Worm (Caenorhabditis elegans): Measurements from ENCODE around the gene H20J04.7.
A peak's percentile ranks its signal among the peaks of the same experiment; 100 is the strongest.

Gene H20J04.7

DNA sequence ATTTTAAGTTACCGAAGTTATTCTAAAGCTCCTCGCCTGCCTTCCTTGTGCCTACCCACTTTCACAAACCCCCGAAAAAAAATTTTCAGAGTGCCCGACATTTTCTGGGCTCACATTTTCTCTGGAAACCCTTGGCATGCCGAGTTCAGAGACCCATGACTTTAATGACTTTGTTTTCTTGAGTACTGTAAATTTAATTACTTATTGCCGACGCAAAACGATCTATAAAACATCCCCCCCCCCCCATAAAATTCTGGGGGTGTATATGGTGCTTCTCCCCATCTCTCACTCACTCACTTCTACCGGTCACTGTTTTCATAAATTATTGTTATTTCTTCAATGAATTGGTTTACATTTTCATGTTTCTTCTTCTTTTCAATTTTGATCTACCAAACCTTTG, 12.8 kb upstream of the H20J04.7 start, which contains the start of gene try-9:
Gene try-9 (plus strand): TSS at position 301 of the 400 bp plus-strand sequence.
- TF ChIP-seq jun-1 (tag; optimal IDR thresholded peaks at IDR 0.05) (no peak), fos-1 (tag; optimal IDR thresholded peaks at IDR 0.05) (no peak), skn-1 (tag; optimal IDR thresholded peaks at IDR 0.05) (no peak), egl-13 (tag; optimal IDR thresholded peaks at IDR 0.05) (no peak), elt-3 (tag; optimal IDR thresholded peaks at IDR 0.05) (no peak), ztf-11 (tag; optimal IDR thresholded peaks at IDR 0.05) (no peak), fkh-4 (tag; optimal IDR thresholded peaks at IDR 0.05; ENCODE audit: borderline replicate concordance) (no peak), nhr-20 (tag; optimal IDR thresholded peaks at IDR 0.05) (no peak), hpl-2 (GFP tag; optimal IDR thresholded peaks at IDR 0.05) (no peak), lin-15B (tag; optimal IDR thresholded peaks at IDR 0.05) (no peak), rnt-1 (tag; optimal IDR thresholded peaks at IDR 0.05) (no peak), sup-37 (GFP tag; optimal IDR thresholded peaks at IDR 0.05) (no peak), aly-2 (tag; optimal IDR thresholded peaks at IDR 0.05) (no peak), nhr-76 (tag; optimal IDR thresholded peaks at IDR 0.05) (no peak), swsn-7 (tag; optimal IDR thresholded peaks at IDR 0.05) (no peak), nhr-19 (GFP tag; conservative IDR thresholded peaks at IDR 0.05) (no peak), dpl-1 (GFP tag; optimal IDR thresholded peaks at IDR 0.05) (no peak)

DNA sequence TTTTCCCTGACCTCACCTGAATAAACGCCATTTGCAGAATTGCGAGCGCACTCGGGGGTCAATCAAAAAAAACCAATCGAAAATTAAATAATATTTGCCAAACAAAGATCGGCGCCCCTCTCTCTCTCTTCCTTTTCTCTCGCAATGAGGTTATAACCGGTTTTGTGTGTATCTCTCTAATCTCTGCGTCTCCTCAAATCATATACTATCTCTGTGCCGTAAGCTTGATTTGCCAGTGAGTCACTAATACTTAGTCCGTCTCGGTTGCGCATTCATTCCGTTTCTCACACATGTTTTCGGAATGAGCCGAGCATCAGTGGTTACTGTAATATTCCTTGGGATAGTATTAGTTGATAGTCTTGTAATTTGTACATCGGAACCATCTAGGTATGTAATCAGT, 7.0 kb upstream of the H20J04.7 start:
- peak; percentile 1 for TF ChIP-seq nhr-20 (tag; optimal IDR thresholded peaks at IDR 0.05)
- TF ChIP-seq grh-1 (GFP tag; IDR thresholded peaks at IDR 0.05) = peak; percentile 96
- peak; percentile 48 for TF ChIP-seq lin-14 (GFP tag; optimal IDR thresholded peaks at IDR 0.05)
- TF ChIP-seq efl-1 (optimal IDR thresholded peaks at IDR 0.05) = no peak
- TF ChIP-seq efl-1 (GFP tag; optimal IDR thresholded peaks at IDR 0.05 in 1 of 2) = peak in 1 of 2 experiments; percentile 87
- TF ChIP-seq fkh-8 (tag; optimal IDR thresholded peaks at IDR 0.05) = no peak
- TF ChIP-seq sox-4 (tag; optimal IDR thresholded peaks at IDR 0.05) = no peak
- TF ChIP-seq nhr-85 (tag) = peak; percentile 63
- no peak for TF ChIP-seq dpl-1 (GFP tag; optimal IDR thresholded peaks at IDR 0.05)
- TF ChIP-seq jun-1 (tag; optimal IDR thresholded peaks at IDR 0.05) = peak; percentile 4

DNA sequence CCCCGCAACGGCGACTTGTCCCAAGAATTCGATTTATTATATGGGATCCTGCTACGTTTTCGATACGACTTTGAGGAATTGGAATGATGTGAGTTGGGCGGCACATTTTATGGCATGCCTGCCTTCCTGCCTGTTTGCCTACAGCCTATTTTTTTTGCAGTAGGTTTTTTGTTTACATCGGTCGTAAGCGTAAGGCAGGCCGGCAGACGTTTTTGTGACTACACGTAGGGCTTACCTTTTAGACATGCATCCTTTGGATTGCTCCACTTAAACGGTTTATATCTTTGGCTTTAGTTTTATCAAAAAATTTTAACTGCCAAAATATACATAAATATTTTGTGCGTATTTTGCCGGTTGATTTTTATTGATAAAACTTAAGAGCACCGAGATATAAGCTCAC, 4.1 kb upstream of the H20J04.7 start:
- TF ChIP-seq efl-1 (optimal IDR thresholded peaks at IDR 0.05) (no peak), efl-1 (GFP tag; optimal IDR thresholded peaks at IDR 0.05 in 1 of 2) (peak in 1 of 2 experiments; percentile 4), sptf-1 (tag; optimal IDR thresholded peaks at IDR 0.05) (no peak), pqm-1 (tag; optimal IDR thresholded peaks at IDR 0.05) (no peak)

DNA sequence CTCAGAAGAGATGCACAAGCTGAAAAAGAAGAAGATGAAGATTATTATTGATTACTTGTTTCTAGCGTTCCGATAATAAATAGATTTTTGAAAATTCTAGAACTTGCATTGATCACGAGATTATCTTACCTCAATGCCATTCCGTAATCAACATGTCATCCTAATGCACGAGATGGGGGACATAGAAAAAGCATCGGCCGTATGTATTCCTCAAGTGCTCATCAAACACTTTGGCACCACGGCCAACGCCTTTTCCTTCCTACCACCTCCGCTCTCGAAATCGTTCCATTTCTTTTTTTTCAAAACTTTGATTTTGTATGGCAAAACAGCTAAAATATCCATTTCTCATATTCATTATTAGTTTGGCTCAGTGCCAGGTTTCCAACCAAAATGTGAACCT, 3.6 kb upstream of the H20J04.7 start, which contains the start of gene lat-2:
Gene lat-2 (plus strand): TSS at position 301 of the 400 bp plus-strand sequence.
- no peak for TF ChIP-seq ceh-88 (GFP tag; IDR thresholded peaks at IDR 0.05)
- no peak for TF ChIP-seq zag-1 (tag; optimal IDR thresholded peaks at IDR 0.05)
- TF ChIP-seq F16B12.6 (tag; optimal IDR thresholded peaks at IDR 0.05) = no peak
- TF ChIP-seq ceh-82 (tag; optimal IDR thresholded peaks at IDR 0.05) = no peak
- no peak for TF ChIP-seq mdl-1 (tag; optimal IDR thresholded peaks at IDR 0.05)
- TF ChIP-seq unc-98 (GFP tag; IDR thresholded peaks at IDR 0.05) = no peak
- no peak for TF ChIP-seq pqm-1 (tag; optimal IDR thresholded peaks at IDR 0.05)
- no peak for TF ChIP-seq swsn-7 (tag; optimal IDR thresholded peaks at IDR 0.05)

DNA sequence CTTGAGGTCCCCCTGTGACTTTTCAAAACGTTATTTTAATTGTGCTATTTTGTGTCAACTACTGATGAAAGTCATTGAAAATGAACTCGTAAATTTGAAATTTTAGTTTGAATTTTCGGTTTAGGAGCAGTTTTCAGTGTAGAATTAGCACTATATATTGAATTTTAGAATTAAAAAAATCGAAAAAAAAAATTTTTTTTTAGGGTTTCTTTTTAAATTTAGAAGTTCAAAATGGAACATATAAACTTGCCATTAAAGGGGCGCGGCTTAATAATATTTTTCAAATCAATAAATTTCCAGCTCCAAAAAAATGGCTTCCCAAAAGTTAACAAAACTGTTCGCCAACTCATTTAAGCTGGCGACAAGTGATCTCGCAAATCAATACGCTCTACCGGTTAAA, 4.2 kb downstream of the H20J04.7 start, which contains the start of gene H20J04.9:
Gene H20J04.9 (plus strand): TSS at position 301 of the 400 bp plus-strand sequence.
- no peak for TF ChIP-seq blmp-1 (tag; optimal IDR thresholded peaks at IDR 0.05)
- no peak for TF ChIP-seq nhr-237 (tag; optimal IDR thresholded peaks at IDR 0.05)
- no peak for TF ChIP-seq ceh-8 (GFP tag; optimal IDR thresholded peaks at IDR 0.05)
- no peak for TF ChIP-seq nhr-71 (tag; optimal IDR thresholded peaks at IDR 0.05)
- TF ChIP-seq mep-1 (tag; optimal IDR thresholded peaks at IDR 0.05) = no peak
- TF ChIP-seq ztf-4 (tag; optimal IDR thresholded peaks at IDR 0.05) = no peak
- TF ChIP-seq jun-1 (tag; optimal IDR thresholded peaks at IDR 0.05) = no peak
- no peak for TF ChIP-seq fkh-4 (tag; optimal IDR thresholded peaks at IDR 0.05; ENCODE audit: borderline replicate concordance)
- TF ChIP-seq xbp-1 (tag; optimal IDR thresholded peaks at IDR 0.05) = no peak
- no peak for TF ChIP-seq ceh-90 (tag; optimal IDR thresholded peaks at IDR 0.05)
- TF ChIP-seq swsn-7 (tag; optimal IDR thresholded peaks at IDR 0.05) = no peak
- TF ChIP-seq elt-2 (tag; optimal IDR thresholded peaks at IDR 0.05) = no peak
- TF ChIP-seq pax-3 (tag; optimal IDR thresholded peaks at IDR 0.05) = no peak
- no peak for TF ChIP-seq irx-1 (tag; optimal IDR thresholded peaks at IDR 0.05)
- TF ChIP-seq unc-30 (tag; optimal IDR thresholded peaks at IDR 0.05) = no peak
- TF ChIP-seq grh-1 (GFP tag; IDR thresholded peaks at IDR 0.05) = no peak
- TF ChIP-seq C16A3.4 (tag; optimal IDR thresholded peaks at IDR 0.05) = no peak
- no peak for TF ChIP-seq unc-62 (GFP tag; optimal IDR thresholded peaks at IDR 0.05)
